Fruit fly (Drosophila melanogaster) whole organism, adult: ENCODE data around the gene pck.

Experiments
- CG11617 ChIP-seq: fragments of 200-800 bp; sonication (Bioruptor generic); optimal IDR thresholded peaks from 2 replicates; lab custom pipeline; 2017; ENCODE audit warnings: mild to moderate bottlenecking, missing biosample characterization, missing genetic modification reagents, missing genetic modification characterization
- CG12768 ChIP-seq: fragments of 200-800 bp; sonication (Bioruptor generic); optimal IDR thresholded peaks from 2 replicates; lab custom pipeline; 2017; ENCODE audit warnings: missing biosample characterization, missing genetic modification characterization, mild to moderate bottlenecking, moderate library complexity, missing genetic modification reagents
- CG33017 ChIP-seq: fragments of 200-800 bp; sonication (Bioruptor generic); optimal IDR thresholded peaks from 2 replicates; lab custom pipeline; 2018; ENCODE audit warnings: missing biosample characterization, mild to moderate bottlenecking, missing genetic modification characterization, moderate library complexity
- CG5204 ChIP-seq: fragments of 200-800 bp; sonication (Bioruptor generic); optimal IDR thresholded peaks from 2 replicates; lab custom pipeline; 2016; ENCODE audit warnings: missing biosample characterization, missing genetic modification characterization
- Hr96 ChIP-seq: fragments of 200-800 bp; sonication (Bioruptor generic); optimal IDR thresholded peaks from 2 replicates; lab custom pipeline; 2016; ENCODE audit warnings: missing biosample characterization, missing genetic modification characterization
- Mnt ChIP-seq: fragments of 200-800 bp; sonication (Bioruptor generic); optimal IDR thresholded peaks from 2 replicates; lab custom pipeline; 2016; ENCODE audit warnings: missing biosample characterization, mild to moderate bottlenecking, missing genetic modification characterization
- kay ChIP-seq: fragments of 200-800 bp; sonication (Bioruptor generic); peaks from one replicate; lab custom pipeline; 2016; ENCODE audit warnings: missing biosample characterization, missing genetic modification characterization, borderline replicate concordance
- toe ChIP-seq: fragments of 200-800 bp; sonication (Bioruptor generic); optimal IDR thresholded peaks from 2 replicates; lab custom pipeline; 2016; ENCODE audit warnings: missing biosample characterization, missing genetic modification characterization

DNA sequence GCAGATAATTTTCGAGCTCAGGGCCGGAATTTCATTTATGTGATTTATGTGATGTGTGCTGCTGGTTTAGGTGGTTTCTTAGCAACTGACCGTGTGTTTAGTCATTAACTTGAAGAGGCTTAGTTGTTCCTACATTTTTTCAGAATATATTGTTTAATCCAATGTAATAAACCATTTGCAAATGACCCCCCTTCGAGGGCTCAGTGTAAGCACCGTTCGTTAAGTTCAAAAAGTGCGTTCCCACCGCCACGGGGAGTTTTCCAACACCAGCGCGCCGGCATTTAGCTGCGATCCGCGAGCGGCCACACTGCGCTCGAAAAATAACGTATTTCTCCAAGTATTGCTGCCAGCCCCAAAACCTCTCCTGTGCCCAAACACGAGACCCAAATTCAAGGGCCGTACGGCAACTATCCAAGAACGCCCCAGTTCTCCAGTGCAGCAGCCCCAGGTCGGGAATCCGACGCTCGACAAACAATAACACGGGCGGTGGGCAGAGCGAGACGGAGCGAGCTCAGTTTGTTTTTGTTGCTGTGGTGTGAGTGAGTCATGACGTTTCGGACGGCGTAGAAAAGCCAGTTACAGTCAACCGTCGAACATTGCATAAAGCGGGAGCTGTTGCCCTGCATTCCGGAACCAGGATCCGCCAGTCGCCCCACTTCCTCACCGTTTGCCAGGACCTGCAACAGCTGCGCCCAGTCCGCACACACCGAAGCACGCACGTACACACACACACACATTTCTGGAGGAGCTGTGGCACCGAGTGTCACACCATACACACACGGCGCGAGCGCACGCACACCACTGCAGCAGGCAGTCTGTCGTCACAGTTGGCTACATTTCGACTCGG is 8.0 kb downstream of the pck start, which contains the start of gene rush:
- TF ChIP-seq Mnt (GFP tag; lab: Kevin White, UChicago) (peak; percentile 62), Hr96 (peak; percentile 43), CG33017 (tag; lab: Kevin White, UChicago) (no peak), kay (no peak), CG11617 (GFP tag; lab: Kevin White, UChicago) (peak; percentile 23), CG5204 (GFP tag; lab: Kevin White, UChicago) (no peak), toe (GFP tag; lab: Kevin White, UChicago) (no peak), CG12768 (GFP tag; lab: Kevin White, UChicago) (no peak)
